Worm (Caenorhabditis elegans): ENCODE results near the gene hrpk-2.

DNA sequence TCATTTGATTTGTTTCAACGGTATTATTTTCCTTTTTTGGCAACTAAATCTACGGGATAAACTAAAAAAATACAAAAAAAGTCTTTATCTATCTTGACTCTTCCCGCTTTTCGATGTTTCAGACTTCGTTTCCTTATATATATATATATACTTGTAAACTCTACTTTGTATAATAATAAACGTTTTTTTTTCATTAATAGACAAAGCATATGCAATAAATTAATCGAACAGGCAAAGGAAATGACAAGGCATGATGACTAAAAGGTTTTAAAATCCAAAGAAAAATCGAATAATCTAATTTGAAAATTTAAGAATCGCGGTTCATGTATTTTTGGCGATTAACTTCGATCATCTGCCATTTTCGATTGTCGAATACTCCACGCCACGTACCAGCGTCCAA is 26.7 kb downstream of the hrpk-2 start:
- TF ChIP-seq sea-2 (GFP tag; IDR thresholded peaks at IDR 0.05), result no peak
- TF ChIP-seq T07F8.4 (tag; optimal IDR thresholded peaks at IDR 0.05), result no peak
- no peak for TF ChIP-seq F39B2.1 (GFP tag; IDR thresholded peaks at IDR 0.05)
- TF ChIP-seq aptf-3 (GFP tag; IDR thresholded peaks at IDR 0.05), result no peak
- TF ChIP-seq Y53G8AR.9 (GFP tag; conservative IDR thresholded peaks at IDR 0.05), result no peak
- no peak for TF ChIP-seq ama-1 (optimal IDR thresholded peaks at IDR 0.05)
- TF ChIP-seq ama-1 (GFP tag; optimal IDR thresholded peaks at IDR 0.05), result no peak
- no peak for TF ChIP-seq F57A8.1 (GFP tag; optimal IDR thresholded peaks at IDR 0.05)

All from whole organism, young adult.